Worm (Caenorhabditis elegans) whole organism, L1 larva: ENCODE measurements around the gene cdd-1.

Experiments used
- C04F5.9 ChIP-seq: sonication (generic microtip); optimal IDR thresholded peaks from 2 replicates; lab custom pipeline; 2016; ENCODE audit warnings: missing genetic modification characterization, missing compliant biosample characterization
- aha-1 ChIP-seq: fragments of 150-350 bp; optimal IDR thresholded peaks from 2 replicates; lab custom pipeline; 2014; ENCODE audit warnings: missing biosample characterization, missing genetic modification characterization
- alr-1 ChIP-seq: fragments of 200-800 bp; sonication (Bioruptor generic); optimal IDR thresholded peaks from 2 replicates; lab custom pipeline; 2018; ENCODE audit warnings: borderline replicate concordance, mild to moderate bottlenecking, missing genetic modification characterization, missing compliant biosample characterization
- blmp-1 ChIP-seq: fragments of 150-350 bp; optimal IDR thresholded peaks from 2 replicates; lab custom pipeline; 2014; ENCODE audit warnings: missing biosample characterization, missing genetic modification characterization
- ceh-82 ChIP-seq, 3 experiments: fragments of 150-350 bp in 1 of 3; sonication (generic microtip) in 2 of 3; optimal IDR thresholded peaks; 2 replicates each; lab custom pipeline; 2014 to 2017; ENCODE audit warnings: missing biosample characterization in 3 of 3, missing genetic modification characterization in 3 of 3
- lin-13 ChIP-seq: fragments of 150-350 bp; optimal IDR thresholded peaks from 2 replicates; lab custom pipeline; 2014; ENCODE audit warnings: missing biosample characterization, missing genetic modification reagents, missing genetic modification characterization
- lin-15B ChIP-seq: fragments of 150-350 bp; sonication (generic microtip); optimal IDR thresholded peaks from 3 replicates; lab custom pipeline; 2014; ENCODE audit warnings: missing biosample characterization, missing genetic modification characterization
- nhr-28 ChIP-seq: fragments of 150-350 bp; optimal IDR thresholded peaks from 2 replicates; lab custom pipeline; 2014; ENCODE audit warnings: missing biosample characterization, missing genetic modification characterization
- nhr-47 ChIP-seq: sonication (generic microtip); optimal IDR thresholded peaks from 2 replicates; lab custom pipeline; 2016; ENCODE audit warnings: mild to moderate bottlenecking, missing genetic modification characterization, moderate library complexity, missing compliant biosample characterization

- TF ChIP-seq lin-13 (GFP tag; lab: Kevin White, UChicago) (no peak), alr-1 (tag; lab: Kevin White, UChicago) (no peak), aha-1 (tag; lab: Kevin White, UChicago) (no peak), nhr-47 (tag; lab: Kevin White, UChicago) (no peak), blmp-1 (tag; lab: Kevin White, UChicago) (no peak), ceh-82 (tag; optimal IDR thresholded peaks at IDR 0.05; lab: Kevin White, UChicago) (no peak), C04F5.9 (tag; lab: Kevin White, UChicago) (no peak), lin-15B (tag; lab: Kevin White, UChicago) (no peak), nhr-28 (tag; lab: Kevin White, UChicago) (no peak)
Observed at ce11 chrX:8173610-8174009, 37.3 kb downstream of the cdd-1 start, which contains the start of gene C17H11.1.
